Fruit fly (Drosophila melanogaster) whole organism, pupa: ENCODE results near the gene CG10171.

Source experiments
- CG10348 ChIP-seq: fragments of 200-800 bp; sonication (Bioruptor generic); IDR thresholded peaks from 2 replicates; pipeline ENCODE4 v1.3.6; 2022; ENCODE audit warnings: missing biosample characterization, missing genetic modification characterization
- CG12605 ChIP-seq: fragments of 200-800 bp; sonication (Bioruptor generic); IDR thresholded peaks from 2 replicates; pipeline ENCODE4 v1.3.6; 2022; ENCODE audit warnings: missing biosample characterization, missing genetic modification characterization
- CG14655 ChIP-seq: fragments of 200-800 bp; sonication (Bioruptor generic); optimal IDR thresholded peaks from 3 replicates; lab custom pipeline; 2017; ENCODE audit warnings: mild to moderate bottlenecking, missing biosample characterization, missing genetic modification reagents, missing genetic modification characterization
- CG17806 ChIP-seq: fragments of 200-800 bp; sonication (Bioruptor generic); optimal IDR thresholded peaks from 2 replicates; lab custom pipeline; 2018; ENCODE audit warnings: missing biosample characterization, mild to moderate bottlenecking, missing genetic modification characterization, moderate library complexity
- rn ChIP-seq: fragments of 200-800 bp; sonication (Bioruptor generic); IDR thresholded peaks from 2 replicates; pipeline ENCODE4 v1.3.6; 2022; ENCODE audit warnings: missing biosample characterization, missing genetic modification characterization

dm6 chr3L:13412886-13413224 is 25.1 kb upstream of the CG10171 start:
- TF ChIP-seq CG14655 (no peak), CG12605 (GFP tag; lab: Robert Waterston, UW) (no peak), rn (GFP tag; lab: Robert Waterston, UW) (no peak), CG10348 (GFP tag; lab: Robert Waterston, UW) (no peak), CG17806 (tag; lab: Kevin White, UChicago) (no peak)
